Worm (Caenorhabditis elegans): ENCODE data around the gene C26F1.1.

Gene C26F1.1

ce11 chrV:7754557-7754956 lies 30.7 kb upstream of the C26F1.1 start, which contains the start of gene T05B11.4:
Gene T05B11.4, minus strand, starts transcription at chrV:7754657.
- TF ChIP-seq sptf-1 (tag; optimal IDR thresholded peaks at IDR 0.05), result no peak
- TF ChIP-seq zip-8 (tag; optimal IDR thresholded peaks at IDR 0.05), result no peak
- no peak for TF ChIP-seq elt-1 (tag; optimal IDR thresholded peaks at IDR 0.05; ENCODE audit: borderline replicate concordance, insufficient read depth)
- no peak for TF ChIP-seq ceh-83 (GFP tag; optimal IDR thresholded peaks at IDR 0.05)
- no peak for TF ChIP-seq lin-32 (GFP tag; optimal IDR thresholded peaks at IDR 0.05)
- TF ChIP-seq ham-2 (GFP tag; optimal IDR thresholded peaks at IDR 0.05), result no peak
- no peak for TF ChIP-seq ces-1 (GFP tag; optimal IDR thresholded peaks at IDR 0.05)
- TF ChIP-seq nhr-2 (tag; optimal IDR thresholded peaks at IDR 0.05), result no peak

- TF ChIP-seq ceh-39 (tag; optimal IDR thresholded peaks at IDR 0.05) (no peak), nhr-28 (tag; optimal IDR thresholded peaks at IDR 0.05) (no peak), mep-1 (tag; optimal IDR thresholded peaks at IDR 0.05) (no peak), tbx-8 (GFP tag; optimal IDR thresholded peaks at IDR 0.05) (no peak)
Measured at ce11 chrV:7755991-7756390, 29.2 kb upstream of the C26F1.1 start.

ce11 chrV:7759270-7759669 lies 25.9 kb upstream of the C26F1.1 start:
- TF ChIP-seq ceh-39 (tag; optimal IDR thresholded peaks at IDR 0.05), result no peak
- peak; percentile 27 for TF ChIP-seq unc-120 (tag; optimal IDR thresholded peaks at IDR 0.05; ENCODE audit: poor library complexity, severe bottlenecking)
- TF ChIP-seq mep-1 (tag; optimal IDR thresholded peaks at IDR 0.05), result no peak
- TF ChIP-seq unc-39 (tag; optimal IDR thresholded peaks at IDR 0.05), result no peak
- TF ChIP-seq mab-5 (tag; optimal IDR thresholded peaks at IDR 0.05), result no peak
- peak; percentile 66 for TF ChIP-seq ces-1 (GFP tag; optimal IDR thresholded peaks at IDR 0.05)
- TF ChIP-seq nhr-28 (tag; optimal IDR thresholded peaks at IDR 0.05), result no peak
- TF ChIP-seq pha-4 (tag; optimal IDR thresholded peaks at IDR 0.05), result no peak
- TF ChIP-seq unc-62 (GFP tag; optimal IDR thresholded peaks at IDR 0.05), result peak; percentile 70
- TF ChIP-seq mls-2 (tag; optimal IDR thresholded peaks at IDR 0.05), result no peak
- TF ChIP-seq nhr-12 (tag; optimal IDR thresholded peaks at IDR 0.05), result no peak
- no peak for TF ChIP-seq lsy-2 (tag; optimal IDR thresholded peaks at IDR 0.05)
- no peak for TF ChIP-seq cnd-1 (tag; optimal IDR thresholded peaks at IDR 0.05)

ce11 chrV:7760174-7760573 lies 25.0 kb upstream of the C26F1.1 start, which contains the start of gene hint-3:
Gene hint-3, plus strand, starts transcription at chrV:7760474.
- TF ChIP-seq ceh-83 (GFP tag; optimal IDR thresholded peaks at IDR 0.05), result no peak
- TF ChIP-seq ceh-39 (tag; optimal IDR thresholded peaks at IDR 0.05), result no peak
- no peak for TF ChIP-seq nhr-12 (tag; optimal IDR thresholded peaks at IDR 0.05)
- TF ChIP-seq ceh-43 (GFP tag; optimal IDR thresholded peaks at IDR 0.05), result no peak
- TF ChIP-seq tbx-8 (GFP tag; optimal IDR thresholded peaks at IDR 0.05), result no peak
- TF ChIP-seq zip-8 (tag; optimal IDR thresholded peaks at IDR 0.05), result no peak
- no peak for TF ChIP-seq snpc-4 (tag; optimal IDR thresholded peaks at IDR 0.05)
- no peak for TF ChIP-seq unc-39 (tag; optimal IDR thresholded peaks at IDR 0.05)
- TF ChIP-seq nhr-76 (tag; optimal IDR thresholded peaks at IDR 0.05), result no peak
- TF ChIP-seq hlh-1 (tag; optimal IDR thresholded peaks at IDR 0.05), result no peak
- TF ChIP-seq flh-1 (GFP tag; optimal IDR thresholded peaks at IDR 0.05), result no peak

ce11 chrV:7761906-7762305 lies 23.3 kb upstream of the C26F1.1 start:
- TF ChIP-seq elt-1 (tag; optimal IDR thresholded peaks at IDR 0.05; ENCODE audit: borderline replicate concordance, insufficient read depth) (no peak), ces-1 (GFP tag; optimal IDR thresholded peaks at IDR 0.05) (no peak), zip-8 (tag; optimal IDR thresholded peaks at IDR 0.05) (no peak), elt-3 (tag; optimal IDR thresholded peaks at IDR 0.05) (no peak), drap-1 (GFP tag; optimal IDR thresholded peaks at IDR 0.05) (no peak), mls-2 (tag; optimal IDR thresholded peaks at IDR 0.05) (no peak), ztf-11 (tag; optimal IDR thresholded peaks at IDR 0.05) (no peak), pha-4 (tag; optimal IDR thresholded peaks at IDR 0.05) (no peak), lin-13 (tag; optimal IDR thresholded peaks at IDR 0.05) (no peak), M03D4.4 (tag; optimal IDR thresholded peaks at IDR 0.05) (no peak), nhr-2 (tag; optimal IDR thresholded peaks at IDR 0.05) (no peak), blmp-1 (tag; optimal IDR thresholded peaks at IDR 0.05) (no peak), unc-62 (GFP tag; optimal IDR thresholded peaks at IDR 0.05) (no peak), snpc-4 (tag; optimal IDR thresholded peaks at IDR 0.05) (no peak), mab-5 (tag; optimal IDR thresholded peaks at IDR 0.05) (no peak), flh-1 (GFP tag; optimal IDR thresholded peaks at IDR 0.05) (no peak), sem-2 (GFP tag; optimal IDR thresholded peaks at IDR 0.05) (no peak)
